Fruit fly (Drosophila melanogaster) whole organism, embryonic: ENCODE measurements around the gene RabGGTa.

ENCODE experiments used
- CG14860 ChIP-seq: fragments of 200-800 bp; sonication (Bioruptor generic); IDR thresholded peaks from 3 replicates; pipeline ENCODE4 v1.3.6; 2022; ENCODE audit warnings: missing biosample characterization, missing genetic modification characterization; ENCODE audit not compliant: partially characterized antibody
- CG2199 ChIP-seq: fragments of 200-800 bp; sonication (Bioruptor generic); IDR thresholded peaks from 3 replicates; pipeline ENCODE4 v1.3.6; 2022; ENCODE audit warnings: missing biosample characterization, missing genetic modification characterization
- CG3065 ChIP-seq: fragments of 200-800 bp; sonication (Bioruptor generic); optimal IDR thresholded peaks from 2 replicates; lab custom pipeline; 2016; ENCODE audit warnings: missing biosample characterization, missing genetic modification characterization
- CG31224 ChIP-seq: fragments of 200-800 bp; sonication (Bioruptor generic); IDR thresholded peaks from 2 replicates; pipeline ENCODE4 v1.3.6; 2022; ENCODE audit warnings: missing biosample characterization, missing genetic modification characterization
- CG31441 ChIP-seq: fragments of 200-800 bp; sonication (Bioruptor generic); IDR thresholded peaks from 2 replicates; pipeline ENCODE4 v1.3.6; 2022; ENCODE audit warnings: missing biosample characterization, missing genetic modification characterization
- CG34422 ChIP-seq: fragments of 200-800 bp; sonication (Bioruptor generic); IDR thresholded peaks from 3 replicates; pipeline ENCODE4 v1.3.6; 2022; ENCODE audit warnings: missing biosample characterization, missing genetic modification characterization
- CG5245 ChIP-seq: fragments of 200-800 bp; sonication (Bioruptor generic); optimal IDR thresholded peaks from 3 replicates; lab custom pipeline; 2016; ENCODE audit warnings: missing biosample characterization, missing genetic modification characterization
- CG5953 ChIP-seq: fragments of 200-800 bp; sonication (Bioruptor generic); IDR thresholded peaks from 2 replicates; pipeline ENCODE4 v1.3.6; 2022; ENCODE audit warnings: missing biosample characterization, missing genetic modification characterization
- CG6254 ChIP-seq: fragments of 200-800 bp; sonication (Bioruptor generic); optimal IDR thresholded peaks from 3 replicates; lab custom pipeline; 2017; ENCODE audit warnings: mild to moderate bottlenecking, missing biosample characterization, missing genetic modification reagents, missing genetic modification characterization
- CG7987 ChIP-seq: fragments of 200-800 bp; sonication (Bioruptor generic); optimal IDR thresholded peaks from 2 replicates; lab custom pipeline; 2018; ENCODE audit warnings: missing biosample characterization, mild to moderate bottlenecking, missing genetic modification characterization, moderate library complexity
- CG8478 ChIP-seq: fragments of >200 bp; optimal IDR thresholded peaks from 2 replicates; lab custom pipeline; 2018
- D19A ChIP-seq: fragments of 200-800 bp; optimal IDR thresholded peaks from 3 replicates; lab custom pipeline; 2019; ENCODE audit warnings: missing biosample characterization, mild to moderate bottlenecking, missing genetic modification characterization, moderate library complexity
- Deaf1 ChIP-seq: fragments of 200-800 bp; optimal IDR thresholded peaks from 3 replicates; lab custom pipeline; 2019; ENCODE audit warnings: missing biosample characterization, mild to moderate bottlenecking, missing genetic modification characterization, moderate library complexity
- Dek ChIP-seq: fragments of 200-800 bp; sonication (Bioruptor generic); optimal IDR thresholded peaks from 3 replicates; lab custom pipeline; 2019; ENCODE audit warnings: missing biosample characterization, mild to moderate bottlenecking, missing genetic modification characterization, moderate library complexity
- Dll ChIP-seq: fragments of 200-800 bp; sonication (Bioruptor generic); IDR thresholded peaks from 4 replicates; pipeline ENCODE4 v1.3.6; 2022; ENCODE audit warnings: missing biosample characterization, missing genetic modification characterization; ENCODE audit not compliant: partially characterized antibody
- HLH3B ChIP-seq: fragments of 200-800 bp; sonication (Bioruptor generic); IDR thresholded peaks from 2 replicates; pipeline ENCODE4 v1.3.6; 2022; ENCODE audit warnings: missing biosample characterization, missing genetic modification characterization
- HmgD ChIP-seq: fragments of 200-800 bp; sonication (Bioruptor generic); optimal IDR thresholded peaks from 3 replicates; lab custom pipeline; 2016; ENCODE audit warnings: missing biosample characterization, missing genetic modification characterization
- Med ChIP-seq: fragments of 200-800 bp; sonication (Bioruptor generic); peaks from one replicate; lab custom pipeline; 2016; ENCODE audit warnings: missing biosample characterization, missing genetic modification characterization, mild to moderate bottlenecking, inconsistent platforms, moderate library complexity
- Mes4 ChIP-seq: fragments of 200-800 bp; sonication (Bioruptor generic); optimal IDR thresholded peaks from 2 replicates; lab custom pipeline; 2016; ENCODE audit warnings: missing biosample characterization, missing genetic modification characterization
- Pdp1 ChIP-seq, 2 experiments: fragments of 200-800 bp; sonication (Bioruptor generic); optimal IDR thresholded peaks; 3 replicates each; lab custom pipeline; 2016; ENCODE audit warnings: missing biosample characterization in 2 of 2, missing genetic modification characterization in 2 of 2, mild to moderate bottlenecking in 1 of 2, moderate library complexity in 1 of 2
- cato ChIP-seq: fragments of 200-800 bp; sonication (Bioruptor generic); optimal IDR thresholded peaks from 2 replicates; lab custom pipeline; 2016; ENCODE audit warnings: missing biosample characterization, missing genetic modification characterization, borderline replicate concordance
- ci ChIP-seq: fragments of 200-800 bp; sonication (Bioruptor generic); IDR thresholded peaks from 3 replicates; pipeline ENCODE4 v1.3.6; 2022; ENCODE audit warnings: missing biosample characterization, missing genetic modification characterization
- crol ChIP-seq: fragments of 200-800 bp; sonication (Bioruptor generic); IDR thresholded peaks from 2 replicates; pipeline ENCODE4 v1.3.6; 2022; ENCODE audit warnings: missing biosample characterization, missing genetic modification characterization
- gcm ChIP-seq: fragments of 200-800 bp; sonication (Bioruptor generic); optimal IDR thresholded peaks from 2 replicates; lab custom pipeline; 2019; ENCODE audit warnings: missing biosample characterization, mild to moderate bottlenecking, missing genetic modification characterization, moderate library complexity
- grn ChIP-seq: fragments of 200-800 bp; sonication (Bioruptor generic); optimal IDR thresholded peaks from 3 replicates; lab custom pipeline; 2017; ENCODE audit warnings: missing biosample characterization, missing genetic modification characterization
- hb ChIP-seq: fragments of 200-800 bp; sonication (Bioruptor generic); IDR thresholded peaks from 3 replicates; pipeline ENCODE4 v1.3.6; 2022; ENCODE audit warnings: missing biosample characterization, missing genetic modification characterization; ENCODE audit not compliant: partially characterized antibody
- kay ChIP-seq: fragments of 200-800 bp; sonication (Bioruptor generic); optimal IDR thresholded peaks from 2 replicates; lab custom pipeline; 2016; ENCODE audit warnings: missing biosample characterization, missing genetic modification characterization
- knrl ChIP-seq: fragments of 200-800 bp; sonication (Bioruptor generic); IDR thresholded peaks from 3 replicates; pipeline ENCODE4 v1.3.6; 2022; ENCODE audit warnings: missing biosample characterization, missing genetic modification characterization; ENCODE audit not compliant: partially characterized antibody
- oc ChIP-seq: fragments of 200-800 bp; sonication (Bioruptor generic); optimal IDR thresholded peaks from 2 replicates; lab custom pipeline; 2018; ENCODE audit warnings: missing biosample characterization, mild to moderate bottlenecking, missing genetic modification characterization, moderate library complexity
- pzg ChIP-seq: fragments of 200-800 bp; sonication (Bioruptor generic); optimal IDR thresholded peaks from 3 replicates; lab custom pipeline; 2018; ENCODE audit warnings: missing biosample characterization, mild to moderate bottlenecking, missing genetic modification characterization, moderate library complexity
- repo ChIP-seq: fragments of 200-800 bp; sonication (Bioruptor generic); optimal IDR thresholded peaks from 2 replicates; lab custom pipeline; 2016; ENCODE audit warnings: missing biosample characterization, missing genetic modification characterization
- row ChIP-seq: fragments of 200-800 bp; sonication (Bioruptor generic); IDR thresholded peaks from 3 replicates; pipeline ENCODE4 v1.3.6; 2022; ENCODE audit warnings: missing biosample characterization, missing genetic modification characterization
- scrt ChIP-seq: fragments of 200-800 bp; sonication (Bioruptor generic); optimal IDR thresholded peaks from 2 replicates; lab custom pipeline; 2018; ENCODE audit warnings: missing biosample characterization, mild to moderate bottlenecking, missing genetic modification characterization, moderate library complexity
- sd ChIP-seq: fragments of 200-800 bp; sonication (Bioruptor generic); optimal IDR thresholded peaks from 3 replicates; lab custom pipeline; 2018; ENCODE audit warnings: missing biosample characterization, mild to moderate bottlenecking, missing genetic modification characterization, moderate library complexity
- sens ChIP-seq: fragments of 200-800 bp; sonication (Bioruptor generic); peaks from one replicate; lab custom pipeline; 2016; ENCODE audit warnings: missing biosample characterization, missing genetic modification characterization
- tna ChIP-seq: fragments of 200-800 bp; sonication (Bioruptor generic); IDR thresholded peaks from 2 replicates; pipeline ENCODE4 v1.3.6; 2022; ENCODE audit warnings: missing biosample characterization, missing genetic modification characterization; ENCODE audit not compliant: partially characterized antibody
- twi ChIP-seq: fragments of 200-800 bp; optimal IDR thresholded peaks from 2 replicates; lab custom pipeline; 2019; ENCODE audit warnings: missing biosample characterization, mild to moderate bottlenecking, missing genetic modification characterization, moderate library complexity

Gene RabGGTa

dm6 chr3R:5114147-5114546 lies 13.7 kb upstream of the RabGGTa start (continued):
- no peak for TF ChIP-seq CG7987 (GFP tag; lab: Kevin White, UChicago)
- TF ChIP-seq kay (GFP tag; lab: Kevin White, UChicago), result no peak
- no peak for TF ChIP-seq Dll (GFP tag; lab: Robert Waterston, UW)
- TF ChIP-seq, all 482 proteins: peak for 12

- no peak for TF ChIP-seq CG31441 (GFP tag; lab: Robert Waterston, UW)
- no peak for TF ChIP-seq scrt (GFP tag; lab: Kevin White, UChicago)
- TF ChIP-seq sens (GFP tag; lab: Kevin White, UChicago), result peak; percentile 56
- TF ChIP-seq pzg (GFP tag; lab: Kevin White, UChicago), result no peak
- TF ChIP-seq CG31224 (GFP tag; lab: Robert Waterston, UW), result no peak
- peak; percentile 54; the same call in 1 of the 2 replicates for TF ChIP-seq crol
- TF ChIP-seq CG8478 (lab: Kevin White, UChicago), result no peak
- TF ChIP-seq row (GFP tag; lab: Robert Waterston, UW), result no peak
- no peak for TF ChIP-seq D19A (tag; lab: Kevin White, UChicago)
- TF ChIP-seq CG34422 (GFP tag; lab: Robert Waterston, UW), result no peak
- no peak for TF ChIP-seq HmgD (GFP tag; lab: Kevin White, UChicago)
- TF ChIP-seq CG3065 (GFP tag; lab: Kevin White, UChicago), result peak; percentile 53
- TF ChIP-seq CG14860 (GFP tag; lab: Robert Waterston, UW), result no peak
- peak; percentile 76 for TF ChIP-seq twi (tag; lab: Kevin White, UChicago)
- TF ChIP-seq hb (GFP tag; lab: Robert Waterston, UW), result 0 out of 3 replicates have a peak, but pooled peaks have one; percentile 17
Measured at dm6 chr3R:5115448-5115847, 12.4 kb upstream of the RabGGTa start.

- no peak for TF ChIP-seq Mes4 (GFP tag; lab: Kevin White, UChicago)
- TF ChIP-seq CG5245 (GFP tag; lab: Kevin White, UChicago), result peak; percentile 3
- TF ChIP-seq repo (GFP tag; lab: Kevin White, UChicago), result no peak
- TF ChIP-seq grn (GFP tag; lab: Kevin White, UChicago), result peak; percentile 83
- TF ChIP-seq Dek (tag; lab: Kevin White, UChicago), result no peak
- TF ChIP-seq tna (GFP tag; lab: Robert Waterston, UW), result no peak
- no peak for TF ChIP-seq HLH3B (GFP tag; lab: Robert Waterston, UW)
- TF ChIP-seq Med (GFP tag; lab: Kevin White, UChicago), result peak; percentile 43
- TF ChIP-seq sd (tag; lab: Kevin White, UChicago), result peak; percentile 5
- peak; percentile 5 for TF ChIP-seq CG6254 (GFP tag; lab: Kevin White, UChicago)
- peak; percentile 65 for TF ChIP-seq sens (GFP tag; lab: Kevin White, UChicago)
- TF ChIP-seq Pdp1 (GFP tag; optimal IDR thresholded peaks at IDR 0.05; lab: Kevin White, UChicago), result peak in 1 of 2 experiments; percentile 1
- no peak for TF ChIP-seq knrl (GFP tag; lab: Robert Waterston, UW)
- TF ChIP-seq gcm (GFP tag; lab: Kevin White, UChicago), result peak; percentile 49
- peak; percentile 32; the same call in 1 of the 2 replicates for TF ChIP-seq CG5953 (GFP tag; lab: Robert Waterston, UW)
- TF ChIP-seq Deaf1, result no peak
- peak; percentile 37; the same call in 1 of the 3 replicates for TF ChIP-seq ci (GFP tag; lab: Robert Waterston, UW)
- TF ChIP-seq cato, result no peak
- peak; percentile 61 for TF ChIP-seq oc (tag; lab: Kevin White, UChicago)
- TF ChIP-seq CG2199, result peak; percentile 85
- TF ChIP-seq, all 482 proteins: peak for 12
Measured at dm6 chr3R:5116425-5116824, 11.5 kb upstream of the RabGGTa start.
